Worm (Caenorhabditis elegans): Measurements from ENCODE around the gene M117.4.

Gene M117.4

ce11 chrIV:11855900-11856660 lies 22.7 kb upstream of the M117.4 start, which contains the start of gene ech-2:
TSS of gene ech-2 (minus strand) at chrIV:11856351.
- peak; percentile 60 for TF ChIP-seq nfya-1 (tag; optimal IDR thresholded peaks at IDR 0.05; ENCODE audit: insufficient read depth)
- TF ChIP-seq jun-1 (tag; optimal IDR thresholded peaks at IDR 0.05): no peak
- no peak for TF ChIP-seq hmg-11 (tag; optimal IDR thresholded peaks at IDR 0.05)
- no peak for TF ChIP-seq lin-39 (tag; optimal IDR thresholded peaks at IDR 0.05)
- TF ChIP-seq nhr-237 (tag; optimal IDR thresholded peaks at IDR 0.05): no peak
- TF ChIP-seq nhr-25 (tag; optimal IDR thresholded peaks at IDR 0.05): no peak
- TF ChIP-seq R02D3.7 (tag; optimal IDR thresholded peaks at IDR 0.05): no peak
- TF ChIP-seq fkh-2 (tag; optimal IDR thresholded peaks at IDR 0.05): no peak
- peak; percentile 56 for TF ChIP-seq pha-4 (tag; optimal IDR thresholded peaks at IDR 0.05)
- TF ChIP-seq aly-2 (tag; optimal IDR thresholded peaks at IDR 0.05): no peak
- TF ChIP-seq fos-1 (tag; optimal IDR thresholded peaks at IDR 0.05): no peak
- no peak for TF ChIP-seq ceh-82 (tag; optimal IDR thresholded peaks at IDR 0.05)
- no peak for TF ChIP-seq ztf-4 (tag; optimal IDR thresholded peaks at IDR 0.05)
- TF ChIP-seq ama-1 (optimal IDR thresholded peaks at IDR 0.05): no peak
- no peak for TF ChIP-seq tbx-2 (tag; optimal IDR thresholded peaks at IDR 0.05)
- TF ChIP-seq mdl-1 (tag; optimal IDR thresholded peaks at IDR 0.05): no peak
- TF ChIP-seq sea-2 (GFP tag; optimal IDR thresholded peaks at IDR 0.05): no peak
- TF ChIP-seq eor-1 (tag; optimal IDR thresholded peaks at IDR 0.05): no peak
- TF ChIP-seq unc-39 (tag; optimal IDR thresholded peaks at IDR 0.05): no peak
- peak; percentile 20 for TF ChIP-seq lin-15B (tag; optimal IDR thresholded peaks at IDR 0.05)

- TF ChIP-seq fos-1 (tag; optimal IDR thresholded peaks at IDR 0.05) (no peak), elt-1 (tag; optimal IDR thresholded peaks at IDR 0.05) (no peak), tbx-2 (tag; optimal IDR thresholded peaks at IDR 0.05) (no peak), ama-1 (optimal IDR thresholded peaks at IDR 0.05) (no peak), skn-1 (tag; optimal IDR thresholded peaks at IDR 0.05) (no peak), nhr-23 (tag; optimal IDR thresholded peaks at IDR 0.05) (no peak), ceh-82 (tag; optimal IDR thresholded peaks at IDR 0.05) (no peak), elt-3 (tag; optimal IDR thresholded peaks at IDR 0.05) (no peak), ceh-9 (tag; optimal IDR thresholded peaks at IDR 0.05) (no peak), egl-5 (tag; optimal IDR thresholded peaks at IDR 0.05) (no peak)
These were observed 22.1 kb upstream of the M117.4 start for ce11 chrIV:11855424-11855823.

- TF ChIP-seq elt-1 (tag; optimal IDR thresholded peaks at IDR 0.05) (no peak), pha-4 (tag; optimal IDR thresholded peaks at IDR 0.05) (peak; percentile 96), lsy-12 (tag; optimal IDR thresholded peaks at IDR 0.05) (no peak), jun-1 (tag; optimal IDR thresholded peaks at IDR 0.05) (no peak), lin-39 (tag; optimal IDR thresholded peaks at IDR 0.05) (peak; percentile 12), skn-1 (tag; optimal IDR thresholded peaks at IDR 0.05) (no peak), lin-15B (tag; optimal IDR thresholded peaks at IDR 0.05) (peak; percentile 72), ama-1 (optimal IDR thresholded peaks at IDR 0.05) (no peak), mdl-1 (tag; optimal IDR thresholded peaks at IDR 0.05) (no peak), hmg-11 (tag; optimal IDR thresholded peaks at IDR 0.05) (no peak), nhr-43 (tag; optimal IDR thresholded peaks at IDR 0.05; ENCODE audit: poor library complexity, severe bottlenecking) (peak; percentile 10), nhr-25 (tag; optimal IDR thresholded peaks at IDR 0.05) (peak; percentile 24), nhr-23 (tag; optimal IDR thresholded peaks at IDR 0.05) (peak; percentile 13), elt-2 (tag; optimal IDR thresholded peaks at IDR 0.05) (peak; percentile 43), egl-5 (tag; optimal IDR thresholded peaks at IDR 0.05) (peak; percentile 86), snpc-4 (tag; optimal IDR thresholded peaks at IDR 0.05) (peak; percentile 76), aly-2 (tag; optimal IDR thresholded peaks at IDR 0.05) (no peak), ceh-82 (tag; optimal IDR thresholded peaks at IDR 0.05) (no peak), eor-1 (tag; optimal IDR thresholded peaks at IDR 0.05) (no peak)
These were observed 21.4 kb upstream of the M117.4 start, which contains the start of gene tag-30 for ce11 chrIV:11854777-11855176. TSS of gene tag-30 (minus strand) at chrIV:11855159.

ce11 chrIV:11851882-11852281 lies 18.5 kb upstream of the M117.4 start, which contains the start of gene F38H4.5:
TSS of gene F38H4.5 (plus strand) at chrIV:11852182.
- no peak for TF ChIP-seq tbx-2 (tag; optimal IDR thresholded peaks at IDR 0.05)
- no peak for TF ChIP-seq nhr-67 (tag; optimal IDR thresholded peaks at IDR 0.05)
- TF ChIP-seq nhr-237 (tag; optimal IDR thresholded peaks at IDR 0.05): no peak
- TF ChIP-seq fkh-10 (GFP tag; optimal IDR thresholded peaks at IDR 0.05): no peak
- TF ChIP-seq ceh-28 (tag; optimal IDR thresholded peaks at IDR 0.05): no peak
- no peak for TF ChIP-seq nfya-1 (tag; optimal IDR thresholded peaks at IDR 0.05; ENCODE audit: insufficient read depth)
- TF ChIP-seq ceh-16 (tag; optimal IDR thresholded peaks at IDR 0.05): no peak
- no peak for TF ChIP-seq nhr-11 (tag; optimal IDR thresholded peaks at IDR 0.05)

Measured in whole organism, L3 larva.